Fruit fly (Drosophila melanogaster) whole organism, adult: ENCODE measurements around the gene Rbbp5.

ENCODE experiments used
- CG11617 ChIP-seq: fragments of 200-800 bp; sonication (Bioruptor generic); optimal IDR thresholded peaks from 2 replicates; lab custom pipeline; 2017; ENCODE audit warnings: mild to moderate bottlenecking, missing biosample characterization, missing genetic modification reagents, missing genetic modification characterization
- CG12768 ChIP-seq: fragments of 200-800 bp; sonication (Bioruptor generic); optimal IDR thresholded peaks from 2 replicates; lab custom pipeline; 2017; ENCODE audit warnings: missing biosample characterization, missing genetic modification characterization, mild to moderate bottlenecking, moderate library complexity, missing genetic modification reagents
- CG14711 ChIP-seq: fragments of 200-800 bp; sonication (Bioruptor generic); optimal IDR thresholded peaks from 2 replicates; lab custom pipeline; 2018; ENCODE audit warnings: missing biosample characterization, mild to moderate bottlenecking, missing genetic modification characterization, moderate library complexity
- CG1620 ChIP-seq: fragments of 200-800 bp; sonication (Bioruptor generic); optimal IDR thresholded peaks from 2 replicates; lab custom pipeline; 2016; ENCODE audit warnings: missing biosample characterization, missing genetic modification characterization
- CG33017 ChIP-seq: fragments of 200-800 bp; sonication (Bioruptor generic); optimal IDR thresholded peaks from 2 replicates; lab custom pipeline; 2018; ENCODE audit warnings: missing biosample characterization, mild to moderate bottlenecking, missing genetic modification characterization, moderate library complexity
- CG5204 ChIP-seq: fragments of 200-800 bp; sonication (Bioruptor generic); optimal IDR thresholded peaks from 2 replicates; lab custom pipeline; 2016; ENCODE audit warnings: missing biosample characterization, missing genetic modification characterization
- CG7045 ChIP-seq: fragments of 200-800 bp; sonication (Bioruptor generic); optimal IDR thresholded peaks from 2 replicates; lab custom pipeline; 2017; ENCODE audit warnings: missing biosample characterization, mild to moderate bottlenecking, missing genetic modification characterization
- CG7101 ChIP-seq: fragments of 200-800 bp; sonication (Bioruptor generic); optimal IDR thresholded peaks from 2 replicates; lab custom pipeline; 2018; ENCODE audit warnings: missing biosample characterization, mild to moderate bottlenecking, missing genetic modification characterization, moderate library complexity
- Clk ChIP-seq: fragments of 200-800 bp; sonication (Bioruptor generic); optimal IDR thresholded peaks from 2 replicates; lab custom pipeline; 2017; ENCODE audit warnings: missing biosample characterization, missing genetic modification characterization
- Crg-1 ChIP-seq: fragments of 200-800 bp; sonication (Bioruptor generic); optimal IDR thresholded peaks from 2 replicates; lab custom pipeline; 2016; ENCODE audit warnings: missing biosample characterization, missing genetic modification characterization
- Hr96 ChIP-seq: fragments of 200-800 bp; sonication (Bioruptor generic); optimal IDR thresholded peaks from 2 replicates; lab custom pipeline; 2016; ENCODE audit warnings: missing biosample characterization, missing genetic modification characterization
- Mnt ChIP-seq: fragments of 200-800 bp; sonication (Bioruptor generic); optimal IDR thresholded peaks from 2 replicates; lab custom pipeline; 2016; ENCODE audit warnings: missing biosample characterization, mild to moderate bottlenecking, missing genetic modification characterization
- bab1 ChIP-seq: fragments of 200-800 bp; sonication (Bioruptor generic); optimal IDR thresholded peaks from 3 replicates; lab custom pipeline; 2019; ENCODE audit warnings: missing biosample characterization, mild to moderate bottlenecking, missing genetic modification characterization, moderate library complexity
- cic ChIP-seq: fragments of 200-800 bp; sonication (Bioruptor generic); optimal IDR thresholded peaks from 2 replicates; lab custom pipeline; 2017; ENCODE audit warnings: missing biosample characterization, mild to moderate bottlenecking, missing genetic modification characterization, moderate library complexity
- cnc ChIP-seq, 2 experiments: fragments of >200 bp; optimal IDR thresholded peaks; 2 replicates each; lab custom pipeline; 2017
- kay ChIP-seq: fragments of 200-800 bp; sonication (Bioruptor generic); peaks from one replicate; lab custom pipeline; 2016; ENCODE audit warnings: missing biosample characterization, missing genetic modification characterization, borderline replicate concordance
- ovo ChIP-seq: fragments of 200-800 bp; sonication (Bioruptor generic); optimal IDR thresholded peaks from 2 replicates; lab custom pipeline; 2016; ENCODE audit warnings: missing biosample characterization, missing genetic modification characterization
- pad ChIP-seq: fragments of 200-800 bp; sonication (Bioruptor generic); optimal IDR thresholded peaks from 3 replicates; lab custom pipeline; 2017; ENCODE audit warnings: missing biosample characterization, missing genetic modification characterization, mild to moderate bottlenecking, moderate library complexity, missing genetic modification reagents
- tj ChIP-seq: fragments of 200-800 bp; sonication (Bioruptor generic); optimal IDR thresholded peaks from 3 replicates; lab custom pipeline; 2017; ENCODE audit warnings: missing biosample characterization, mild to moderate bottlenecking, missing genetic modification characterization, moderate library complexity
- toe ChIP-seq: fragments of 200-800 bp; sonication (Bioruptor generic); optimal IDR thresholded peaks from 2 replicates; lab custom pipeline; 2016; ENCODE audit warnings: missing biosample characterization, missing genetic modification characterization

Rbbp5 gene

DNA sequence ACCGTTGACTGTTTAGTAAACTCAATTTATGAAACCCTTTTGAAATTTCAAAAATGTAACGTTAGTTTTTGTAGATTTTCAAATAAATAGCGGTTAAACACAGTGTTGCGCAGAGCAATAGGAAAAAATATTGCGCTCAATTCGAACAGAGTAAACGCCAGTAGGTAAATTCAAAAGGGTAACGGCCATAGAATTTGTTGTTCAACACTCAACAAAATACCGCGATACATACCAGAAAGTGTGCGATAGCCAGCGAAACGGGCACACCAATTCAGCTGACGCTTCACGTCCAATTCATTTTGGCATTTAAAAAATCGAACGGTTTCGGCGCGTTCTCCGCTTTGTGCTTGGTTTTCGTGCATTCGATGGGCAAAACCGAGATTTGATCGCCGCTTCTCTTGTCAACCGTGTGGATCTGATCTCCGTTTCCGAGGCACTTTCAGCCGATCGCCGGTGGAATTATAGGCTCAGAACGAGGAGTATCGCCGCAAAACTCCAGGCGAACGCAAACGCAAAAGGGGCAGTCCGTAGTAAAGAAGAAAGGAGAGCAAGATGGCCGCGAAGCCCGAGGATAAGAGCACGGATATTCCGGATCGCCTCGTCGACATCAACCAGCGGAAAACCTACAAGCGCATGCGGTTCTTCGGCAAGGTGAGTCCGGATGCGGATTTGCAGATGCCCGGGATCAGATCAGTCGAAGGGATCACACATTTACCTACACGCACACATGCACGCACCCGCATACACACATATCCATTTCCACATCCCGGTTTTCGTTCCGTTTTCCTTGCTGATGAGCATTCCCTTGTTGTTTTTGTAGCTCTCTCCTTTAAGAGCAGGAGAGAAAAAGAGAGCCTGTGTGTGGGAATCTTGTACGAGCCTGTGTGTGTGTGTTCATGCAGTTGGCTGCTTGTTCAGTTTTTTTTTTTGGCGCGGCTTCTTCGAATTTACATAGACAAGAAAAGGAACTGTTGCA lies 37.7 kb downstream of the Rbbp5 start:
- TF ChIP-seq toe (GFP tag; lab: Kevin White, UChicago) (no peak), Mnt (GFP tag; lab: Kevin White, UChicago) (peak; percentile 20), CG5204 (GFP tag; lab: Kevin White, UChicago) (no peak), cic (no peak), CG7101 (peak; percentile 53), cnc (optimal IDR thresholded peaks at IDR 0.05; lab: Kevin White, UChicago) (no peak), CG11617 (GFP tag; lab: Kevin White, UChicago) (no peak), tj (no peak), bab1 (peak; percentile 66), CG14711 (tag; lab: Kevin White, UChicago) (peak; percentile 44), pad (GFP tag; lab: Kevin White, UChicago) (peak; percentile 68), CG1620 (GFP tag; lab: Kevin White, UChicago) (peak; percentile 77), kay (GFP tag; lab: Kevin White, UChicago) (no peak), CG33017 (tag; lab: Kevin White, UChicago) (no peak), CG7045 (GFP tag; lab: Kevin White, UChicago) (no peak), ovo (GFP tag; lab: Kevin White, UChicago) (peak; percentile 5), Crg-1 (peak; percentile 73), CG12768 (GFP tag; lab: Kevin White, UChicago) (no peak), Hr96 (GFP tag; lab: Kevin White, UChicago) (no peak), Clk (no peak)

DNA sequence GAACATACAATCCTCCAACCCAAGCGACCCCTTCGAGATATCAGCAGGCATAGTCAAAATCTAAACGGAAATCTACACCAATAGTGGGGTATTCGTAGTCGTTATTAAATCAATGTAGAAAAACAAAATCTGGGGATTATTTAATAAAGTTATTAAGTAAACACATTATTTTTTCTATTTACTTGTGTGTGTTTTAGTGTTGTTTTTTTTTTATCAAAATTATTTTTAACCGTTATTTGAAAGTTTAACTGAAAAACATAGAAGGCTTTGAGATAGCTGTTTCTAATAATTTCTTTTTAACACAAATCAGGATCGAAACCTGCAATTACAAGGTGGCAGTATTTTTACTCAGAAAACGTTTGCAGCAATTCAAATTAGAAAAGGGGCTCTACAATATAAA lies 38.4 kb downstream of the Rbbp5 start, which contains the start of gene polo:
polo (plus strand) TSS at position 301 of the 400 bp plus-strand sequence.
- no peak for TF ChIP-seq Crg-1
- TF ChIP-seq Mnt (GFP tag; lab: Kevin White, UChicago), result no peak
- TF ChIP-seq toe (GFP tag; lab: Kevin White, UChicago), result no peak
- no peak for TF ChIP-seq cnc (optimal IDR thresholded peaks at IDR 0.05; lab: Kevin White, UChicago)
- no peak for TF ChIP-seq ovo (GFP tag; lab: Kevin White, UChicago)
- TF ChIP-seq CG7045 (GFP tag; lab: Kevin White, UChicago), result no peak
- no peak for TF ChIP-seq CG33017 (tag; lab: Kevin White, UChicago)

DNA sequence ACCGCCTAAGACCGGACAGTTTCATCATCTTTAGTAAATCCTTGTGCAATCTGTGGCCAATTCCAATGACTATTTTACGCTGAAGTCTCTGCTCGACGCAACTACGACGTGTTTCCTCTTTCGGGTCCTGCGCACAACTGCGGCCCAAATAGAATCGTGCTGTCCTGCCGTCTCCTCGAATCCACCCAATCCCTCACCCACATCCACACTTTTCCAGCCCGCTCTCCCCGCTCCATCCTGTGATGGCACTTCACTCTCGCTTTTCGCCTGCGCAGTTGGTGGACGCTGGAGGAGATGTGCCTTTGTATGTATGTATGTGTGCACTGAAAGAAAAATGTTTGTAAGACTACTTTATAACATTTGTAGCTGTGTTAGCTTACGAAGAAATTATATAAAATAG lies 41.6 kb downstream of the Rbbp5 start, which contains the start of gene CG32225:
CG32225 (minus strand) TSS at position 142 of the 400 bp plus-strand sequence.
- no peak for TF ChIP-seq Clk
- TF ChIP-seq CG1620 (GFP tag; lab: Kevin White, UChicago), result no peak
- TF ChIP-seq CG5204 (GFP tag; lab: Kevin White, UChicago), result no peak
- TF ChIP-seq cic, result no peak
- no peak for TF ChIP-seq pad (GFP tag; lab: Kevin White, UChicago)
- no peak for TF ChIP-seq bab1
- no peak for TF ChIP-seq CG14711 (tag; lab: Kevin White, UChicago)
- TF ChIP-seq Hr96 (GFP tag; lab: Kevin White, UChicago), result no peak
- TF ChIP-seq Crg-1, result no peak
- TF ChIP-seq cnc (optimal IDR thresholded peaks at IDR 0.05; lab: Kevin White, UChicago), result no peak
- no peak for TF ChIP-seq toe (GFP tag; lab: Kevin White, UChicago)
- TF ChIP-seq ovo (GFP tag; lab: Kevin White, UChicago), result no peak
- TF ChIP-seq CG12768 (GFP tag; lab: Kevin White, UChicago), result no peak
- no peak for TF ChIP-seq Mnt (GFP tag; lab: Kevin White, UChicago)
- no peak for TF ChIP-seq kay (GFP tag; lab: Kevin White, UChicago)
- TF ChIP-seq CG11617 (GFP tag; lab: Kevin White, UChicago), result no peak
- no peak for TF ChIP-seq tj

DNA sequence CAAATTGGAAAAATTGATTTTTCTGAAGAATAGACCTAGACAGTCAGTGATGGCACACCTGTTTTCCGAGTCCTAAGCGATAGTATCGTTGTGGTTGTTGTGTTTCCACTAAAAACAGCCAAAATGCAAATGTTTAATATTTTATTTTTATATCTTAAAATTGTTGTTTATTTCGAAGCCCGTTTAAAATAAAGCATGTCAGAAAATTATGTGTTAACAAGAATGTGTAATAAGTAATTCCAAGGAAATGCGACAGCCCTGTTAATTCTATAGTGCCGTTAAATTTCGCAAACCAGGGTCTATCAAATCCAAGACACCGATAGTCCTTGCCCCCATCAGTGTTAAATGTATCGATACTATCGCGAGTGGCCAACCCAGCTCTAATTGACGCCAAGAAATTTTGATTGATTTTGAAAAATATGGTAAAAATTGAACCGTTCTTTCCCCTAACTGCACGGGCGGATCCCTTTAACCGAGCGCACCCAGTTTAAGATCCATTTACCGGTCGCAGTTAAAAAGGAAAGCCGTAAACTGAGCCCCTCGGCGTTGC lies 45.6 kb downstream of the Rbbp5 start, which contains the start of gene Pex23:
Pex23 (minus strand) TSS at position 61 of the 550 bp plus-strand sequence.
- TF ChIP-seq CG7045 (GFP tag; lab: Kevin White, UChicago), result peak; percentile 69
- TF ChIP-seq cic, result peak; percentile 9
- TF ChIP-seq tj, result peak; percentile 41
- peak; percentile 68 for TF ChIP-seq Clk
- TF ChIP-seq toe (GFP tag; lab: Kevin White, UChicago), result peak; percentile 89
- TF ChIP-seq ovo (GFP tag; lab: Kevin White, UChicago), result peak; percentile 52
- TF ChIP-seq Hr96 (GFP tag; lab: Kevin White, UChicago), result peak; percentile 79
- TF ChIP-seq bab1, result peak; percentile 91
- peak; percentile 74 for TF ChIP-seq CG11617 (GFP tag; lab: Kevin White, UChicago)
- TF ChIP-seq Mnt (GFP tag; lab: Kevin White, UChicago), result peak; percentile 70
- TF ChIP-seq CG12768 (GFP tag; lab: Kevin White, UChicago), result peak; percentile 48
- peak; percentile 75 for TF ChIP-seq CG7101
- TF ChIP-seq pad (GFP tag; lab: Kevin White, UChicago), result peak; percentile 58
- TF ChIP-seq CG14711 (tag; lab: Kevin White, UChicago), result peak; percentile 96
- TF ChIP-seq CG1620 (GFP tag; lab: Kevin White, UChicago), result peak; percentile 74
- peak; percentile 50 for TF ChIP-seq Crg-1
- peak; percentile 76 for TF ChIP-seq CG5204 (GFP tag; lab: Kevin White, UChicago)
- TF ChIP-seq kay (GFP tag; lab: Kevin White, UChicago), result no peak
- no peak for TF ChIP-seq cnc (optimal IDR thresholded peaks at IDR 0.05; lab: Kevin White, UChicago)
- peak; percentile 35 for TF ChIP-seq CG33017 (tag; lab: Kevin White, UChicago)

DNA sequence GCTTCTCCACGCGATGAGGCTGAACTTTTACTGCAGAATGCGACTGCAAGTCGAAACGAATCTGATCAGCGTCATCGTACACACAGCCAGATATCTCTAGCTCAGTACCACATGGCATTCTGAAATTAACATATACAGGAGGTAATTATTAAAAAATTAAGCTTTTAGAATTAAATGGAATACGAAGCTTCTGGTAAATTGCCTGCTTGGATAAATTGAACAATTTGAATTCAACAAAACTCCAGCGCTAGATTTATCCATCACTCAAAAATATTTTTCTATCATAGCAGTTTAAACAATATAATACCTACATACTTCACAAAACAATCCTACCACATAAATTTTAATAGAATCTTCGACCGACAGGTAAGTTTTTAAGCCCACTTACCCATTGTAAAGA lies 48.6 kb downstream of the Rbbp5 start, which contains the start of gene SCCRO4:
SCCRO4 (plus strand) TSS at position 301 of the 400 bp plus-strand sequence.
- TF ChIP-seq pad (GFP tag; lab: Kevin White, UChicago), result no peak
- no peak for TF ChIP-seq CG1620 (GFP tag; lab: Kevin White, UChicago)
- no peak for TF ChIP-seq kay (GFP tag; lab: Kevin White, UChicago)
- no peak for TF ChIP-seq cnc (optimal IDR thresholded peaks at IDR 0.05; lab: Kevin White, UChicago)
- TF ChIP-seq tj, result no peak
- TF ChIP-seq CG7101, result no peak
- TF ChIP-seq ovo (GFP tag; lab: Kevin White, UChicago), result no peak
- TF ChIP-seq CG11617 (GFP tag; lab: Kevin White, UChicago), result no peak
- no peak for TF ChIP-seq Hr96 (GFP tag; lab: Kevin White, UChicago)
- TF ChIP-seq CG33017 (tag; lab: Kevin White, UChicago), result no peak
- no peak for TF ChIP-seq CG5204 (GFP tag; lab: Kevin White, UChicago)
- TF ChIP-seq cic, result no peak
